Worm (Caenorhabditis elegans) whole organism, L1 larva: Measurements from ENCODE around the gene H01M10.1.

Experiments
- C04F5.9 ChIP-seq: sonication (generic microtip); optimal IDR thresholded peaks from 2 replicates; lab custom pipeline; 2016; ENCODE audit warnings: missing genetic modification characterization, missing compliant biosample characterization
- C34B4.2 ChIP-seq: sonication (generic microtip); optimal IDR thresholded peaks from 2 replicates; lab custom pipeline; 2017; ENCODE audit warnings: mild to moderate bottlenecking, missing genetic modification characterization, missing compliant biosample characterization
- F16B12.6 ChIP-seq: fragments of 150-350 bp; optimal IDR thresholded peaks from 2 replicates; lab custom pipeline; 2014; ENCODE audit warnings: missing biosample characterization, missing genetic modification characterization
- Y116A8C.19 ChIP-seq: sonication (generic microtip); optimal IDR thresholded peaks from 2 replicates; lab custom pipeline; 2016; ENCODE audit warnings: missing compliant biosample characterization, missing genetic modification characterization, borderline replicate concordance
- aha-1 ChIP-seq: fragments of 150-350 bp; optimal IDR thresholded peaks from 2 replicates; lab custom pipeline; 2014; ENCODE audit warnings: missing biosample characterization, missing genetic modification characterization
- aly-2 ChIP-seq: fragments of 150-350 bp; optimal IDR thresholded peaks from 2 replicates; lab custom pipeline; 2014; ENCODE audit warnings: missing biosample characterization, missing genetic modification characterization
- ama-1 ChIP-seq: fragments of 150-350 bp; optimal IDR thresholded peaks from 2 replicates; lab custom pipeline; 2014
- blmp-1 ChIP-seq: fragments of 150-350 bp; optimal IDR thresholded peaks from 2 replicates; lab custom pipeline; 2014; ENCODE audit warnings: missing biosample characterization, missing genetic modification characterization
- ceh-63 ChIP-seq: fragments of 200-800 bp; sonication (Bioruptor generic); optimal IDR thresholded peaks from 2 replicates; lab custom pipeline; 2018; ENCODE audit warnings: mild to moderate bottlenecking, missing genetic modification characterization, missing compliant biosample characterization
- ceh-8 ChIP-seq: fragments of 200-800 bp; sonication (Bioruptor generic); optimal IDR thresholded peaks from 2 replicates; lab custom pipeline; 2018; ENCODE audit warnings: mild to moderate bottlenecking, missing genetic modification characterization, moderate library complexity, missing compliant biosample characterization
- ceh-90 ChIP-seq: sonication (generic microtip); optimal IDR thresholded peaks from 2 replicates; lab custom pipeline; 2016; ENCODE audit warnings: missing genetic modification characterization, missing compliant biosample characterization
- ces-1 ChIP-seq: fragments of 150-350 bp; optimal IDR thresholded peaks from 2 replicates; lab custom pipeline; 2014; ENCODE audit warnings: missing biosample characterization, missing genetic modification reagents, missing genetic modification characterization
- dpl-1 ChIP-seq, 3 experiments: fragments of 150-350 bp in 2 of 3; sonication (generic microtip) in 1 of 3; optimal IDR thresholded peaks; 2 replicates each; lab custom pipeline; 2014 to 2017; ENCODE audit warnings: missing biosample characterization in 3 of 3, missing genetic modification characterization in 3 of 3, missing genetic modification reagents in 3 of 3
- efl-1 ChIP-seq, 4 experiments: fragments of 150-350 bp; optimal IDR thresholded peaks in 3 of 4; peaks in 1 of 4; 1 replicate in 1 of 4; 2 replicates in 3 of 4; lab custom pipeline; 2014; ENCODE audit warnings: missing biosample characterization in 2 of 4, missing genetic modification characterization in 2 of 4, missing genetic modification reagents in 2 of 4
- efl-3 ChIP-seq: fragments of 200-800 bp; sonication (Bioruptor generic); optimal IDR thresholded peaks from 2 replicates; lab custom pipeline; 2018; ENCODE audit warnings: mild to moderate bottlenecking, missing genetic modification characterization, missing compliant biosample characterization
- egl-13 ChIP-seq: sonication (generic microtip); optimal IDR thresholded peaks from 2 replicates; lab custom pipeline; 2016; ENCODE audit warnings: missing genotype, missing genetic modification reagents, missing genetic modification characterization, missing compliant biosample characterization
- ets-5 ChIP-seq: fragments of 200-800 bp; sonication (Bioruptor generic); IDR thresholded peaks from 2 replicates; pipeline ENCODE4 v1.3.6; 2022; ENCODE audit warnings: missing genetic modification characterization, missing compliant biosample characterization
- fkh-10 ChIP-seq: sonication (generic microtip); optimal IDR thresholded peaks from 2 replicates; lab custom pipeline; 2017; ENCODE audit warnings: missing biosample characterization, missing genetic modification reagents, missing genetic modification characterization
- fkh-8 ChIP-seq: sonication (generic microtip); optimal IDR thresholded peaks from 2 replicates; lab custom pipeline; 2016; ENCODE audit warnings: mild to moderate bottlenecking, missing genetic modification characterization, missing compliant biosample characterization
- grh-1 ChIP-seq: fragments of 200-800 bp; sonication (Bioruptor generic); IDR thresholded peaks from 2 replicates; pipeline ENCODE4 v1.3.6; 2022; ENCODE audit warnings: missing genetic modification reagents, missing genetic modification characterization, missing compliant biosample characterization
- hlh-4 ChIP-seq: sonication (generic microtip); optimal IDR thresholded peaks from 2 replicates; lab custom pipeline; 2016; ENCODE audit warnings: mild to moderate bottlenecking, missing genetic modification characterization, missing compliant biosample characterization
- hpl-2 ChIP-seq: fragments of 150-350 bp; optimal IDR thresholded peaks from 2 replicates; lab custom pipeline; 2014; ENCODE audit warnings: missing biosample characterization, missing genetic modification reagents, missing genetic modification characterization
- irx-1 ChIP-seq: sonication (generic microtip); optimal IDR thresholded peaks from 2 replicates; lab custom pipeline; 2016; ENCODE audit warnings: missing genetic modification characterization, missing compliant biosample characterization
- isw-1 ChIP-seq: fragments of 200-800 bp; sonication (Bioruptor generic); IDR thresholded peaks from 2 replicates; pipeline ENCODE4 v1.3.6; 2022; ENCODE audit warnings: missing genetic modification characterization, missing compliant biosample characterization
- lin-14 ChIP-seq: fragments of 200-800 bp; sonication (Bioruptor generic); optimal IDR thresholded peaks from 2 replicates; lab custom pipeline; 2018; ENCODE audit warnings: mild to moderate bottlenecking, missing genetic modification characterization, moderate library complexity, missing compliant biosample characterization
- lin-15B ChIP-seq: fragments of 150-350 bp; sonication (generic microtip); optimal IDR thresholded peaks from 3 replicates; lab custom pipeline; 2014; ENCODE audit warnings: missing biosample characterization, missing genetic modification characterization
- lin-35 ChIP-seq, 2 experiments: fragments of 150-350 bp; optimal IDR thresholded peaks; 2 replicates each; lab custom pipeline; 2014; ENCODE audit warnings: missing biosample characterization in 2 of 2, missing genetic modification characterization in 2 of 2, missing genetic modification reagents in 2 of 2
- lin-39 ChIP-seq: fragments of 150-350 bp; optimal IDR thresholded peaks from 2 replicates; lab custom pipeline; 2014; ENCODE audit warnings: missing biosample characterization, missing genetic modification reagents, missing genetic modification characterization
- lsy-2 ChIP-seq, 2 experiments: fragments of 150-350 bp; optimal IDR thresholded peaks; 2 replicates each; lab custom pipeline; 2014; ENCODE audit warnings: missing biosample characterization in 2 of 2, missing genetic modification characterization in 2 of 2
- mab-9 ChIP-seq: fragments of 200-800 bp; sonication (Bioruptor generic); IDR thresholded peaks from 2 replicates; pipeline ENCODE4 v1.3.6; 2022; ENCODE audit warnings: missing genetic modification reagents, missing genetic modification characterization, missing compliant biosample characterization
- mdl-1 ChIP-seq, 2 experiments: fragments of 150-350 bp; optimal IDR thresholded peaks; 2 replicates each; lab custom pipeline; 2014 to 2017; ENCODE audit warnings: missing biosample characterization in 2 of 2, missing genetic modification characterization in 2 of 2, inconsistent platforms in 1 of 2
- mef-2 ChIP-seq: fragments of 150-350 bp; optimal IDR thresholded peaks from 2 replicates; lab custom pipeline; 2014; ENCODE audit warnings: missing biosample characterization, missing genetic modification characterization
- mep-1 ChIP-seq: fragments of 150-350 bp; optimal IDR thresholded peaks from 2 replicates; lab custom pipeline; 2014; ENCODE audit warnings: missing biosample characterization, missing genetic modification characterization
- nhr-19 ChIP-seq: fragments of 200-800 bp; sonication (Bioruptor generic); conservative IDR thresholded peaks from 2 replicates; pipeline ENCODE4 v1.3.6; 2022; ENCODE audit warnings: missing genetic modification characterization, missing compliant biosample characterization
- nhr-20 ChIP-seq: sonication (generic microtip); optimal IDR thresholded peaks from 2 replicates; lab custom pipeline; 2016; ENCODE audit warnings: mild to moderate bottlenecking, missing genetic modification characterization, missing compliant biosample characterization
- nhr-71 ChIP-seq: sonication (generic microtip); optimal IDR thresholded peaks from 2 replicates; lab custom pipeline; 2016; ENCODE audit warnings: mild to moderate bottlenecking, missing genetic modification characterization, moderate library complexity, missing compliant biosample characterization
- nhr-76 ChIP-seq: sonication (generic microtip); optimal IDR thresholded peaks from 2 replicates; lab custom pipeline; 2017; ENCODE audit warnings: missing biosample characterization, missing genetic modification characterization
- nhr-77 ChIP-seq: fragments of 150-350 bp; optimal IDR thresholded peaks from 2 replicates; lab custom pipeline; 2014; ENCODE audit warnings: missing biosample characterization, missing genetic modification characterization
- pax-3 ChIP-seq: fragments of 200-800 bp; sonication (Bioruptor generic); optimal IDR thresholded peaks from 2 replicates; lab custom pipeline; 2018; ENCODE audit warnings: mild to moderate bottlenecking, missing genetic modification characterization, moderate library complexity, missing compliant biosample characterization
- skn-1 ChIP-seq: fragments of 150-350 bp; optimal IDR thresholded peaks from 2 replicates; lab custom pipeline; 2014; ENCODE audit warnings: missing biosample characterization, missing genetic modification characterization
- snpc-4 ChIP-seq: fragments of 150-350 bp; optimal IDR thresholded peaks from 2 replicates; lab custom pipeline; 2014; ENCODE audit warnings: missing biosample characterization, missing genetic modification characterization
- snu-23 ChIP-seq: sonication (generic microtip); optimal IDR thresholded peaks from 2 replicates; lab custom pipeline; 2016; ENCODE audit warnings: missing genetic modification characterization, missing compliant biosample characterization
- swsn-7 ChIP-seq: sonication (generic microtip); optimal IDR thresholded peaks from 2 replicates; lab custom pipeline; 2016; ENCODE audit warnings: missing genetic modification characterization, missing compliant biosample characterization
- tbx-2 ChIP-seq: sonication (generic microtip); optimal IDR thresholded peaks from 2 replicates; lab custom pipeline; 2016; ENCODE audit warnings: missing genetic modification characterization, missing compliant biosample characterization
- tlp-1 ChIP-seq: fragments of 150-350 bp; optimal IDR thresholded peaks from 2 replicates; lab custom pipeline; 2014; ENCODE audit warnings: missing biosample characterization, missing genetic modification characterization
- unc-130 ChIP-seq: fragments of 150-350 bp; optimal IDR thresholded peaks from 2 replicates; lab custom pipeline; 2017; ENCODE audit warnings: missing biosample characterization, missing genetic modification characterization, inconsistent platforms
- unc-30 ChIP-seq: sonication (generic microtip); optimal IDR thresholded peaks from 2 replicates; lab custom pipeline; 2017; ENCODE audit warnings: missing biosample characterization, missing genetic modification characterization
- unc-62 ChIP-seq: fragments of 150-350 bp; optimal IDR thresholded peaks from 2 replicates; lab custom pipeline; 2014; ENCODE audit warnings: missing biosample characterization, missing genetic modification reagents, missing genetic modification characterization
- unc-98 ChIP-seq: fragments of 200-800 bp; sonication (Bioruptor generic); IDR thresholded peaks from 2 replicates; pipeline ENCODE4 v1.3.6; 2022; ENCODE audit warnings: missing genetic modification characterization, missing compliant biosample characterization
- vab-15 ChIP-seq: sonication (generic microtip); optimal IDR thresholded peaks from 2 replicates; lab custom pipeline; 2017; ENCODE audit warnings: missing genotype, mild to moderate bottlenecking, missing genetic modification characterization, missing compliant biosample characterization
- xbp-1 ChIP-seq: sonication (generic microtip); optimal IDR thresholded peaks from 2 replicates; lab custom pipeline; 2016; ENCODE audit warnings: missing genetic modification characterization, missing compliant biosample characterization
- ztf-4 ChIP-seq: fragments of 150-350 bp; optimal IDR thresholded peaks from 2 replicates; lab custom pipeline; 2014; ENCODE audit warnings: missing biosample characterization, missing genetic modification characterization

The H01M10.1 gene

ce11 chrX:2598833-2599279 lies 18.5 kb upstream of the H01M10.1 start (continued):
- peak; percentile 71 for TF ChIP-seq snu-23 (GFP tag; lab: Kevin White, UChicago)
- peak; percentile 84 for TF ChIP-seq nhr-71 (tag; lab: Kevin White, UChicago)
- no peak for TF ChIP-seq ceh-8 (GFP tag; lab: Kevin White, UChicago)
- TF ChIP-seq lsy-2 (tag; optimal IDR thresholded peaks at IDR 0.05; lab: Kevin White, UChicago), result peak in 1 of 2 experiments; percentile 67
- TF ChIP-seq unc-62 (GFP tag; lab: Kevin White, UChicago), result no peak
- no peak for TF ChIP-seq mep-1 (tag; lab: Kevin White, UChicago)
- peak; percentile 0 for TF ChIP-seq lin-39 (tag; lab: Kevin White, UChicago)
- TF ChIP-seq aly-2 (tag; lab: Kevin White, UChicago), result no peak
- no peak for TF ChIP-seq ces-1 (GFP tag; lab: Kevin White, UChicago)
- TF ChIP-seq ceh-63 (GFP tag; lab: Kevin White, UChicago), result no peak
- TF ChIP-seq fkh-8 (tag; lab: Kevin White, UChicago), result peak; percentile 79
- TF ChIP-seq aha-1, result no peak
- peak; percentile 93 for TF ChIP-seq lin-14
- peak; percentile 43 for TF ChIP-seq xbp-1 (tag; lab: Kevin White, UChicago)
- peak; percentile 52 for TF ChIP-seq nhr-19 (GFP tag; lab: Robert Waterston, UW)
- peak; percentile 33 for TF ChIP-seq egl-13 (tag; lab: Kevin White, UChicago)
- no peak for TF ChIP-seq snpc-4 (tag; lab: Kevin White, UChicago)
- TF ChIP-seq ztf-4 (tag; lab: Kevin White, UChicago), result peak; percentile 54
- no peak for TF ChIP-seq irx-1
- peak; percentile 37 for TF ChIP-seq skn-1
- no peak for TF ChIP-seq blmp-1
- no peak for TF ChIP-seq C34B4.2
- TF ChIP-seq lin-35 (GFP tag; optimal IDR thresholded peaks at IDR 0.05; lab: Kevin White, UChicago), result peak in 1 of 2 experiments; percentile 39
- TF ChIP-seq dpl-1 (GFP tag; optimal IDR thresholded peaks at IDR 0.05; lab: Kevin White, UChicago), result no peak
- no peak for TF ChIP-seq hpl-2 (GFP tag; lab: Kevin White, UChicago)
- no peak for TF ChIP-seq ama-1 (lab: Kevin White, UChicago)
- no peak for TF ChIP-seq nhr-77 (tag; lab: Kevin White, UChicago)
- TF ChIP-seq tbx-2 (tag; lab: Kevin White, UChicago), result peak; percentile 53
- no peak for TF ChIP-seq efl-3 (GFP tag; lab: Kevin White, UChicago)
- peak; percentile 13; the same call in 1 of the 2 replicates for TF ChIP-seq isw-1 (GFP tag; lab: Robert Waterston, UW)
- peak; percentile 18 for TF ChIP-seq nhr-20 (tag; lab: Kevin White, UChicago)

ce11 chrX:2596605-2597004 lies 16.2 kb upstream of the H01M10.1 start:
- TF ChIP-seq irx-1 (no peak), aha-1 (no peak), mef-2 (tag; lab: Kevin White, UChicago) (no peak), F16B12.6 (no peak), egl-13 (tag; lab: Kevin White, UChicago) (peak; percentile 82), xbp-1 (tag; lab: Kevin White, UChicago) (peak; percentile 9), pax-3 (tag; lab: Kevin White, UChicago) (peak; percentile 79), C34B4.2 (no peak), Y116A8C.19 (no peak), unc-30 (tag; lab: Kevin White, UChicago) (no peak), swsn-7 (tag; lab: Kevin White, UChicago) (peak; percentile 41), nhr-76 (no peak), unc-130 (tag; lab: Kevin White, UChicago) (no peak), ets-5 (GFP tag; lab: Robert Waterston, UW) (no peak), mab-9 (GFP tag; lab: Robert Waterston, UW) (no peak), mep-1 (tag; lab: Kevin White, UChicago) (no peak), ama-1 (lab: Kevin White, UChicago) (no peak), C04F5.9 (tag; lab: Kevin White, UChicago) (no peak), dpl-1 (GFP tag; optimal IDR thresholded peaks at IDR 0.05; lab: Kevin White, UChicago) (no peak), skn-1 (no peak), lin-15B (no peak), unc-98 (GFP tag; lab: Robert Waterston, UW) (no peak), efl-1 (optimal IDR thresholded peaks at IDR 0.05; lab: Kevin White, UChicago) (no peak), efl-1 (GFP tag; optimal IDR thresholded peaks at IDR 0.05 in 1 of 2; lab: Kevin White, UChicago) (no peak), vab-15 (tag; lab: Kevin White, UChicago) (no peak), fkh-10 (no peak), ceh-90 (no peak), hlh-4 (tag; lab: Kevin White, UChicago) (peak; percentile 18), tlp-1 (tag; lab: Kevin White, UChicago) (no peak), mdl-1 (tag; optimal IDR thresholded peaks at IDR 0.05; lab: Kevin White, UChicago) (no peak), grh-1 (GFP tag; lab: Robert Waterston, UW) (no peak), ces-1 (GFP tag; lab: Kevin White, UChicago) (no peak)
